Fruit fly (Drosophila melanogaster): ENCODE measurements around the gene jp.

Gene jp

dm6 chr2L:9498985-9499249, 67.6 kb downstream of the jp start:
- peak; percentile 5 for TF ChIP-seq dmrt11E (tag; optimal IDR thresholded peaks at IDR 0.05)
- no peak for TF ChIP-seq CG9609 (GFP tag; optimal IDR thresholded peaks at IDR 0.05)
- TF ChIP-seq CG5180 (GFP tag; optimal IDR thresholded peaks at IDR 0.05) = no peak
- peak in 1 of 2 experiments; percentile 53 for TF ChIP-seq Pdp1 (GFP tag; optimal IDR thresholded peaks at IDR 0.05)
- TF ChIP-seq bsh (GFP tag; optimal IDR thresholded peaks at IDR 0.05) = peak in 1 of 2 experiments; percentile 27
- TF ChIP-seq ATbp (GFP tag; optimal IDR thresholded peaks at IDR 0.05) = peak; percentile 20
- no peak for TF ChIP-seq CG18619 (GFP tag; optimal IDR thresholded peaks at IDR 0.05)
- no peak for TF ChIP-seq CG30020 (tag; optimal IDR thresholded peaks at IDR 0.05)
- TF ChIP-seq gro (GFP tag; optimal IDR thresholded peaks at IDR 0.05) = no peak
- TF ChIP-seq CG9437 (GFP tag; optimal IDR thresholded peaks at IDR 0.05) = no peak
- peak; percentile 0 for TF ChIP-seq CG3281 (GFP tag; optimal IDR thresholded peaks at IDR 0.05)
- no peak for TF ChIP-seq CG17328 (GFP tag; IDR thresholded peaks at IDR 0.05)
- TF ChIP-seq CG17568 (GFP tag; optimal IDR thresholded peaks at IDR 0.05) = peak; percentile 37
- TF ChIP-seq tio (GFP tag; optimal IDR thresholded peaks at IDR 0.05) = no peak
- peak; percentile 4 for TF ChIP-seq Blimp-1 (GFP tag; optimal IDR thresholded peaks at IDR 0.05)
- TF ChIP-seq CG2116 (GFP tag; optimal IDR thresholded peaks at IDR 0.05) = peak; percentile 5
- no peak for TF ChIP-seq sc (optimal IDR thresholded peaks at IDR 0.05)
- peak; percentile 20 for TF ChIP-seq sc (GFP tag; optimal IDR thresholded peaks at IDR 0.05)
- peak; percentile 12 for TF ChIP-seq Med (GFP tag)
- TF ChIP-seq Mes4 (GFP tag; optimal IDR thresholded peaks at IDR 0.05) = no peak

- TF ChIP-seq bab2 (GFP tag; optimal IDR thresholded peaks at IDR 0.05) = peak; percentile 76
- TF ChIP-seq Doc3 (GFP tag; IDR thresholded peaks at IDR 0.05; ENCODE audit: partially characterized antibody) = no peak
- no peak for TF ChIP-seq TFAM (GFP tag; optimal IDR thresholded peaks at IDR 0.05)
- peak; percentile 60 for TF ChIP-seq CG10979 (tag; optimal IDR thresholded peaks at IDR 0.05)
- TF ChIP-seq CG1529 (GFP tag; optimal IDR thresholded peaks at IDR 0.05) = no peak
- peak; percentile 62 for TF ChIP-seq tx (GFP tag; optimal IDR thresholded peaks at IDR 0.05)
- TF ChIP-seq fd102C (GFP tag; optimal IDR thresholded peaks at IDR 0.05) = no peak
- TF ChIP-seq trh (GFP tag; optimal IDR thresholded peaks at IDR 0.05) = no peak
- TF ChIP-seq twi (tag; optimal IDR thresholded peaks at IDR 0.05) = no peak
- peak; percentile 54 for TF ChIP-seq Abd-B (GFP tag; optimal IDR thresholded peaks at IDR 0.05)
- no peak for TF ChIP-seq cas (GFP tag; IDR thresholded peaks at IDR 0.05)
- no peak for TF ChIP-seq ken (GFP tag; IDR thresholded peaks at IDR 0.05)
- no peak for TF ChIP-seq tna (GFP tag; IDR thresholded peaks at IDR 0.05; ENCODE audit: partially characterized antibody)
- TF ChIP-seq CG30431 (GFP tag; optimal IDR thresholded peaks at IDR 0.05) = no peak
- peak; percentile 83 for TF ChIP-seq mirr (GFP tag; optimal IDR thresholded peaks at IDR 0.05)
- TF ChIP-seq crol (GFP tag; IDR thresholded peaks at IDR 0.05) = no peak
- TF ChIP-seq pfk (GFP tag; optimal IDR thresholded peaks at IDR 0.05) = no peak
- no peak for TF ChIP-seq Usf (GFP tag; optimal IDR thresholded peaks at IDR 0.05)
- no peak for TF ChIP-seq CG10565 (GFP tag; optimal IDR thresholded peaks at IDR 0.05)
- no peak for TF ChIP-seq Gsc (GFP tag; IDR thresholded peaks at IDR 0.05)
- TF ChIP-seq slbo (GFP tag; IDR thresholded peaks at IDR 0.05) = peak; percentile 68
- TF ChIP-seq Ets65A (GFP tag) = peak; percentile 91
- TF ChIP-seq PHDP (tag; optimal IDR thresholded peaks at IDR 0.05) = peak; percentile 57
- peak; percentile 58 for TF ChIP-seq Atf-2 (GFP tag; optimal IDR thresholded peaks at IDR 0.05)
- TF ChIP-seq CG12659 (GFP tag; optimal IDR thresholded peaks at IDR 0.05) = peak; percentile 28
- peak; percentile 38 for TF ChIP-seq CG1233 (GFP tag; optimal IDR thresholded peaks at IDR 0.05)
- TF ChIP-seq CG5180 (GFP tag; optimal IDR thresholded peaks at IDR 0.05) = peak; percentile 19
- no peak for TF ChIP-seq Trl (optimal IDR thresholded peaks at IDR 0.05)
- no peak for TF ChIP-seq Trl (GFP tag; optimal IDR thresholded peaks at IDR 0.05)
- peak; percentile 15 for TF ChIP-seq Spps (tag; optimal IDR thresholded peaks at IDR 0.05)
- TF ChIP-seq peb (GFP tag; IDR thresholded peaks at IDR 0.05) = 0 out of 2 replicates have a peak, but pooled peaks have one; percentile 34
- no peak for TF ChIP-seq Hr39 (optimal IDR thresholded peaks at IDR 0.05)
Measured at dm6 chr2L:9498185-9498984, 68.2 kb downstream of the jp start.

All from whole organism, embryonic.